Fruit fly (Drosophila melanogaster) whole organism, embryonic: ENCODE data around the gene SerRS.

Source experiments
- Antp ChIP-seq: fragments of 200-800 bp; sonication (Bioruptor generic); optimal IDR thresholded peaks from 3 replicates; lab custom pipeline; 2016; ENCODE audit warnings: missing biosample characterization, missing genetic modification characterization
- BEAF-32 ChIP-seq: fragments of 200-800 bp; sonication (Bioruptor generic); optimal IDR thresholded peaks from 3 replicates; lab custom pipeline; 2017; ENCODE audit warnings: missing biosample characterization, missing genetic modification characterization, mild to moderate bottlenecking, moderate library complexity, missing genetic modification reagents
- CG10462 ChIP-seq: fragments of 200-800 bp; sonication (Bioruptor generic); optimal IDR thresholded peaks from 2 replicates; lab custom pipeline; 2016; ENCODE audit warnings: missing biosample characterization, missing genetic modification characterization
- CG11456 ChIP-seq: fragments of 200-800 bp; sonication (Bioruptor generic); IDR thresholded peaks from 3 replicates; pipeline ENCODE4 v1.3.6; 2022; ENCODE audit warnings: missing biosample characterization, missing genetic modification characterization
- CG12071 ChIP-seq: fragments of 200-800 bp; sonication (Bioruptor generic); optimal IDR thresholded peaks from 3 replicates; lab custom pipeline; 2018; ENCODE audit warnings: missing biosample characterization, mild to moderate bottlenecking, missing genetic modification characterization
- CG12104 ChIP-seq: fragments of 200-800 bp; sonication (Bioruptor generic); optimal IDR thresholded peaks from 3 replicates; lab custom pipeline; 2016; ENCODE audit warnings: missing biosample characterization, missing genetic modification characterization
- CG12155 ChIP-seq: fragments of 200-800 bp; sonication (Bioruptor generic); optimal IDR thresholded peaks from 3 replicates; lab custom pipeline; 2016; ENCODE audit warnings: missing biosample characterization, missing genetic modification characterization
- CG15696 ChIP-seq: fragments of 200-800 bp; sonication (Bioruptor generic); optimal IDR thresholded peaks from 2 replicates; lab custom pipeline; 2019; ENCODE audit warnings: missing biosample characterization, mild to moderate bottlenecking, missing genetic modification characterization, moderate library complexity
- CG1602 ChIP-seq: fragments of 200-800 bp; sonication (Bioruptor generic); optimal IDR thresholded peaks from 3 replicates; lab custom pipeline; 2016; ENCODE audit warnings: missing biosample characterization, missing genetic modification characterization
- CG2199 ChIP-seq: fragments of 200-800 bp; sonication (Bioruptor generic); IDR thresholded peaks from 3 replicates; pipeline ENCODE4 v1.3.6; 2022; ENCODE audit warnings: missing biosample characterization, missing genetic modification characterization
- CG2202 ChIP-seq: fragments of 200-800 bp; sonication (Bioruptor generic); optimal IDR thresholded peaks from 2 replicates; lab custom pipeline; 2018; ENCODE audit warnings: missing biosample characterization, mild to moderate bottlenecking, missing genetic modification characterization
- CG2875 ChIP-seq: fragments of 200-800 bp; sonication (Bioruptor generic); optimal IDR thresholded peaks from 2 replicates; lab custom pipeline; 2017; ENCODE audit warnings: missing biosample characterization, mild to moderate bottlenecking, missing genetic modification characterization, missing genetic modification reagents
- CG31365 ChIP-seq: fragments of 200-800 bp; sonication (Bioruptor generic); optimal IDR thresholded peaks from 2 replicates; lab custom pipeline; 2018; ENCODE audit warnings: missing biosample characterization, mild to moderate bottlenecking, missing genetic modification characterization
- CG3163 ChIP-seq: fragments of 200-800 bp; sonication (Bioruptor generic); optimal IDR thresholded peaks from 3 replicates; lab custom pipeline; 2016; ENCODE audit warnings: missing biosample characterization, missing genetic modification characterization
- CG34224 ChIP-seq: fragments of 200-800 bp; sonication (Bioruptor generic); IDR thresholded peaks from 3 replicates; pipeline ENCODE4 v1.3.6; 2022; ENCODE audit warnings: missing biosample characterization, missing genetic modification characterization; ENCODE audit not compliant: partially characterized antibody
- CG5245 ChIP-seq: fragments of 200-800 bp; sonication (Bioruptor generic); optimal IDR thresholded peaks from 3 replicates; lab custom pipeline; 2016; ENCODE audit warnings: missing biosample characterization, missing genetic modification characterization
- CG8281 ChIP-seq: fragments of 200-800 bp; sonication (Bioruptor generic); optimal IDR thresholded peaks from 2 replicates; lab custom pipeline; 2018; ENCODE audit warnings: missing biosample characterization, mild to moderate bottlenecking, missing genetic modification characterization, moderate library complexity
- CG8765 ChIP-seq: fragments of 200-800 bp; sonication (Bioruptor generic); IDR thresholded peaks from 2 replicates; pipeline ENCODE4 v1.3.6; 2022; ENCODE audit warnings: missing biosample characterization, missing genetic modification characterization
- CrebB ChIP-seq: fragments of 200-800 bp; sonication (Bioruptor generic); optimal IDR thresholded peaks from 3 replicates; lab custom pipeline; 2018; ENCODE audit warnings: missing biosample characterization, mild to moderate bottlenecking, missing genetic modification characterization
- Dip2 ChIP-seq: fragments of 200-800 bp; sonication (Bioruptor generic); IDR thresholded peaks from 2 replicates; pipeline ENCODE4 v1.3.6; 2022; ENCODE audit warnings: missing biosample characterization, missing genetic modification characterization
- Dip3 ChIP-seq: fragments of 200-800 bp; sonication (Bioruptor generic); optimal IDR thresholded peaks from 3 replicates; lab custom pipeline; 2016; ENCODE audit warnings: missing biosample characterization, missing genetic modification characterization
- Elba2 ChIP-seq: fragments of 200-800 bp; sonication (Bioruptor generic); optimal IDR thresholded peaks from 3 replicates; lab custom pipeline; 2016; ENCODE audit warnings: missing biosample characterization, missing genetic modification characterization
- HHEX ChIP-seq: fragments of 200-800 bp; sonication (Bioruptor generic); optimal IDR thresholded peaks from 3 replicates; lab custom pipeline; 2017; ENCODE audit warnings: missing biosample characterization, mild to moderate bottlenecking, missing genetic modification characterization, missing genetic modification reagents
- HLH4C ChIP-seq: fragments of 200-800 bp; sonication (Bioruptor generic); IDR thresholded peaks from 3 replicates; pipeline ENCODE4 v1.3.6; 2022; ENCODE audit warnings: missing biosample characterization, missing genetic modification characterization; ENCODE audit not compliant: partially characterized antibody
- Hr3 ChIP-seq: fragments of 200-800 bp; sonication (Bioruptor generic); optimal IDR thresholded peaks from 3 replicates; lab custom pipeline; 2016; ENCODE audit warnings: missing biosample characterization, missing genetic modification characterization
- Hr51 ChIP-seq, 2 experiments: fragments of 200-800 bp; sonication (Bioruptor generic); optimal IDR thresholded peaks; 2 replicates in 1 of 2; 3 replicates in 1 of 2; lab custom pipeline; 2016 to 2018; ENCODE audit warnings: missing biosample characterization in 2 of 2, missing genetic modification characterization in 2 of 2, mild to moderate bottlenecking in 1 of 2, moderate library complexity in 1 of 2
- Lpt ChIP-seq: fragments of >200 bp; optimal IDR thresholded peaks from 2 replicates; lab custom pipeline; 2018; ENCODE audit warnings: missing biosample characterization, missing genetic modification characterization
- Nf-YC ChIP-seq: fragments of 200-800 bp; optimal IDR thresholded peaks from 3 replicates; lab custom pipeline; 2019; ENCODE audit warnings: missing biosample characterization, mild to moderate bottlenecking, missing genetic modification characterization, moderate library complexity
- Poxn ChIP-seq: fragments of 200-800 bp; sonication (Bioruptor generic); IDR thresholded peaks from 2 replicates; pipeline ENCODE4 v1.3.6; 2022; ENCODE audit warnings: missing biosample characterization, missing genetic modification characterization
- Rfx ChIP-seq: fragments of 200-800 bp; sonication (Bioruptor generic); IDR thresholded peaks from 2 replicates; pipeline ENCODE4 v1.3.6; 2022; ENCODE audit warnings: missing biosample characterization, missing genetic modification characterization
- Spps ChIP-seq: fragments of 200-800 bp; sonication (Bioruptor generic); optimal IDR thresholded peaks from 2 replicates; lab custom pipeline; 2018; ENCODE audit warnings: missing biosample characterization, mild to moderate bottlenecking, missing genetic modification characterization
- Tbp ChIP-seq: fragments of >200 bp; optimal IDR thresholded peaks from 2 replicates; lab custom pipeline; 2018; ENCODE audit warnings: missing biosample characterization, missing genetic modification characterization
- YL-1 ChIP-seq: fragments of 200-800 bp; sonication (Bioruptor generic); optimal IDR thresholded peaks from 3 replicates; lab custom pipeline; 2017; ENCODE audit warnings: missing biosample characterization, mild to moderate bottlenecking, missing genetic modification characterization
- ab ChIP-seq: fragments of 200-800 bp; sonication (Bioruptor generic); optimal IDR thresholded peaks from 2 replicates; lab custom pipeline; 2016; ENCODE audit warnings: missing biosample characterization, missing genetic modification characterization
- amos ChIP-seq: fragments of 200-800 bp; sonication (Bioruptor generic); IDR thresholded peaks from 2 replicates; pipeline ENCODE4 v1.3.6; 2022; ENCODE audit warnings: missing biosample characterization, missing genetic modification characterization; ENCODE audit not compliant: partially characterized antibody
- cg ChIP-seq: fragments of 200-800 bp; sonication (Bioruptor generic); optimal IDR thresholded peaks from 3 replicates; lab custom pipeline; 2019; ENCODE audit warnings: missing biosample characterization, mild to moderate bottlenecking, missing genetic modification characterization, moderate library complexity
- chif ChIP-seq, 2 experiments: fragments of 200-800 bp; sonication (Bioruptor generic); optimal IDR thresholded peaks; 3 replicates each; lab custom pipeline; 2016; ENCODE audit warnings: missing biosample characterization in 2 of 2, missing genetic modification characterization in 2 of 2
- ci ChIP-seq: fragments of 200-800 bp; sonication (Bioruptor generic); IDR thresholded peaks from 3 replicates; pipeline ENCODE4 v1.3.6; 2022; ENCODE audit warnings: missing biosample characterization, missing genetic modification characterization
- dysf ChIP-seq: fragments of 200-800 bp; sonication (Bioruptor generic); IDR thresholded peaks from 3 replicates; pipeline ENCODE4 v1.3.6; 2022; ENCODE audit warnings: missing biosample characterization, missing genetic modification characterization
- eyg ChIP-seq: fragments of 200-800 bp; sonication (Bioruptor generic); optimal IDR thresholded peaks from 3 replicates; lab custom pipeline; 2016; ENCODE audit warnings: missing biosample characterization, missing genetic modification characterization
- grau ChIP-seq: fragments of 200-800 bp; optimal IDR thresholded peaks from 3 replicates; lab custom pipeline; 2019; ENCODE audit warnings: missing biosample characterization, mild to moderate bottlenecking, missing genetic modification characterization, moderate library complexity
- gro ChIP-seq: fragments of 200-800 bp; sonication (Bioruptor generic); optimal IDR thresholded peaks from 2 replicates; lab custom pipeline; 2016; ENCODE audit warnings: missing biosample characterization, missing genetic modification characterization
- lmd ChIP-seq: fragments of 200-800 bp; sonication (Bioruptor generic); IDR thresholded peaks from 2 replicates; pipeline ENCODE4 v1.3.6; 2022; ENCODE audit warnings: missing biosample characterization, missing genetic modification characterization
- luna ChIP-seq: fragments of 200-800 bp; sonication (Bioruptor generic); optimal IDR thresholded peaks from 2 replicates; lab custom pipeline; 2016; ENCODE audit warnings: missing biosample characterization, missing genetic modification characterization
- nerfin-1 ChIP-seq: fragments of 200-800 bp; sonication (Bioruptor generic); optimal IDR thresholded peaks from 3 replicates; lab custom pipeline; 2019; ENCODE audit warnings: missing biosample characterization, mild to moderate bottlenecking, missing genetic modification characterization, moderate library complexity
- odd ChIP-seq: fragments of 200-800 bp; sonication (Bioruptor generic); optimal IDR thresholded peaks from 2 replicates; lab custom pipeline; 2017; ENCODE audit warnings: missing biosample characterization, mild to moderate bottlenecking, missing genetic modification characterization
- sens-2 ChIP-seq: fragments of 200-800 bp; sonication (Bioruptor generic); IDR thresholded peaks from 2 replicates; pipeline ENCODE4 v1.3.6; 2022; ENCODE audit warnings: missing biosample characterization, missing genetic modification characterization
- sim ChIP-seq: fragments of 200-800 bp; sonication (Bioruptor generic); IDR thresholded peaks from 2 replicates; pipeline ENCODE4 v1.3.6; 2022; ENCODE audit warnings: missing biosample characterization, missing genetic modification characterization
- sqz ChIP-seq: fragments of 200-800 bp; sonication (Bioruptor generic); optimal IDR thresholded peaks from 3 replicates; lab custom pipeline; 2018; ENCODE audit warnings: missing biosample characterization, mild to moderate bottlenecking, missing genetic modification characterization
- twi ChIP-seq: fragments of 200-800 bp; optimal IDR thresholded peaks from 2 replicates; lab custom pipeline; 2019; ENCODE audit warnings: missing biosample characterization, mild to moderate bottlenecking, missing genetic modification characterization, moderate library complexity
- wor ChIP-seq: fragments of 200-800 bp; sonication (Bioruptor generic); IDR thresholded peaks from 2 replicates; pipeline ENCODE4 v1.3.6; 2022; ENCODE audit warnings: missing biosample characterization, missing genetic modification characterization
- zfh2 ChIP-seq: fragments of 200-800 bp; sonication (Bioruptor generic); optimal IDR thresholded peaks from 2 replicates; lab custom pipeline; 2016; ENCODE audit warnings: missing biosample characterization, missing genetic modification characterization

SerRS gene

dm6 chr2L:3003399-3003798, 33.8 kb downstream of the SerRS start (continued):
- TF ChIP-seq YL-1 (GFP tag; lab: Kevin White, UChicago) (no peak), Hr51 (GFP tag; optimal IDR thresholded peaks at IDR 0.05; lab: Kevin White, UChicago) (peak in 1 of 2 experiments; percentile 73), CG2875 (GFP tag; lab: Kevin White, UChicago) (peak; percentile 70), Tbp (no peak), CG12155 (GFP tag; lab: Kevin White, UChicago) (no peak), eyg (GFP tag; lab: Kevin White, UChicago) (no peak), Dip3 (GFP tag; lab: Kevin White, UChicago) (no peak), CG12071 (peak; percentile 68), CrebB (no peak), twi (no peak), Antp (GFP tag; lab: Kevin White, UChicago) (no peak), CG31365 (tag; lab: Kevin White, UChicago) (no peak), CG1602 (no peak), odd (GFP tag; lab: Kevin White, UChicago) (peak; percentile 51), Poxn (no peak), lmd (peak; percentile 54), ab (GFP tag; lab: Kevin White, UChicago) (no peak), CG3163 (no peak), grau (tag; lab: Kevin White, UChicago) (peak; percentile 57), amos (GFP tag; lab: Robert Waterston, UW) (no peak), CG12104 (no peak), nerfin-1 (tag; lab: Kevin White, UChicago) (peak; percentile 52), CG34224 (GFP tag; lab: Robert Waterston, UW) (no peak), sqz (GFP tag; lab: Kevin White, UChicago) (peak; percentile 61), CG2199 (GFP tag; lab: Robert Waterston, UW) (no peak), CG8765 (GFP tag; lab: Robert Waterston, UW) (no peak), sens-2 (GFP tag; lab: Robert Waterston, UW) (no peak), wor (GFP tag; lab: Robert Waterston, UW) (peak; percentile 49), Lpt (GFP tag; lab: Kevin White, UChicago) (no peak), ci (peak; percentile 71), CG5245 (GFP tag; lab: Kevin White, UChicago) (no peak), BEAF-32 (GFP tag; lab: Kevin White, UChicago) (no peak), Nf-YC (no peak), HLH4C (GFP tag; lab: Robert Waterston, UW) (no peak), Dip2 (GFP tag; lab: Robert Waterston, UW) (no peak), sim (GFP tag; lab: Robert Waterston, UW) (no peak), CG8281 (tag; lab: Kevin White, UChicago) (peak; percentile 15), cg (GFP tag; lab: Kevin White, UChicago) (no peak), dysf (GFP tag; lab: Robert Waterston, UW) (peak; percentile 63; the same call in 2 of the 3 replicates), HHEX (GFP tag; lab: Kevin White, UChicago) (peak; percentile 55), luna (GFP tag; lab: Kevin White, UChicago) (no peak), CG11456 (no peak), Rfx (GFP tag; lab: Robert Waterston, UW) (no peak), CG2202 (tag; lab: Kevin White, UChicago) (peak; percentile 4), gro (no peak), Spps (tag; lab: Kevin White, UChicago) (no peak), Hr3 (GFP tag; lab: Kevin White, UChicago) (no peak), chif (GFP tag; optimal IDR thresholded peaks at IDR 0.05; lab: Kevin White, UChicago) (no peak), CG15696 (tag; lab: Kevin White, UChicago) (no peak), CG10462 (GFP tag; lab: Kevin White, UChicago) (no peak), zfh2 (GFP tag; lab: Kevin White, UChicago) (no peak), Elba2 (GFP tag; lab: Kevin White, UChicago) (no peak)
